Fruit fly (Drosophila melanogaster) whole organism, embryonic: ENCODE results near the gene CG4957.

Experiments
- ATbp ChIP-seq: fragments of 200-800 bp; sonication (Bioruptor generic); optimal IDR thresholded peaks from 2 replicates; lab custom pipeline; 2017; ENCODE audit warnings: missing biosample characterization, mild to moderate bottlenecking, missing genetic modification characterization, missing genetic modification reagents
- BtbVII ChIP-seq: fragments of 200-800 bp; sonication (Bioruptor generic); optimal IDR thresholded peaks from 3 replicates; lab custom pipeline; 2017; ENCODE audit warnings: missing biosample characterization, mild to moderate bottlenecking, missing genetic modification characterization
- CG11560 ChIP-seq: fragments of 200-800 bp; sonication (Bioruptor generic); IDR thresholded peaks from 3 replicates; pipeline ENCODE4 v1.3.6; 2022; ENCODE audit warnings: missing biosample characterization, missing genetic modification characterization
- CG12071 ChIP-seq: fragments of 200-800 bp; sonication (Bioruptor generic); optimal IDR thresholded peaks from 3 replicates; lab custom pipeline; 2018; ENCODE audit warnings: missing biosample characterization, mild to moderate bottlenecking, missing genetic modification characterization
- CG12155 ChIP-seq: fragments of 200-800 bp; sonication (Bioruptor generic); optimal IDR thresholded peaks from 3 replicates; lab custom pipeline; 2016; ENCODE audit warnings: missing biosample characterization, missing genetic modification characterization
- CG15696 ChIP-seq: fragments of 200-800 bp; sonication (Bioruptor generic); optimal IDR thresholded peaks from 2 replicates; lab custom pipeline; 2019; ENCODE audit warnings: missing biosample characterization, mild to moderate bottlenecking, missing genetic modification characterization, moderate library complexity
- CG16813 ChIP-seq: fragments of 200-800 bp; sonication (Bioruptor generic); IDR thresholded peaks from 3 replicates; pipeline ENCODE4 v1.3.6; 2022; ENCODE audit warnings: missing biosample characterization, missing genetic modification characterization; ENCODE audit not compliant: partially characterized antibody
- CG17359 ChIP-seq: fragments of 200-800 bp; sonication (Bioruptor generic); optimal IDR thresholded peaks from 3 replicates; lab custom pipeline; 2018; ENCODE audit warnings: missing biosample characterization, mild to moderate bottlenecking, missing genetic modification characterization, moderate library complexity
- CG17385 ChIP-seq: fragments of 200-800 bp; sonication (Bioruptor generic); optimal IDR thresholded peaks from 3 replicates; lab custom pipeline; 2018; ENCODE audit warnings: missing biosample characterization, mild to moderate bottlenecking, missing genetic modification characterization
- CG17802 ChIP-seq: fragments of 200-800 bp; sonication (Bioruptor generic); optimal IDR thresholded peaks from 2 replicates; lab custom pipeline; 2018; ENCODE audit warnings: missing biosample characterization, mild to moderate bottlenecking, missing genetic modification characterization, moderate library complexity
- CG2129 ChIP-seq: fragments of 200-800 bp; sonication (Bioruptor generic); IDR thresholded peaks from 2 replicates; pipeline ENCODE4 v1.3.6; 2022; ENCODE audit warnings: missing biosample characterization, missing genetic modification characterization; ENCODE audit not compliant: partially characterized antibody
- CG2889 ChIP-seq: fragments of 200-800 bp; sonication (Bioruptor generic); IDR thresholded peaks from 3 replicates; pipeline ENCODE4 v1.3.6; 2022; ENCODE audit warnings: missing biosample characterization, missing genetic modification characterization
- CG30431 ChIP-seq: fragments of 200-800 bp; sonication (Bioruptor generic); optimal IDR thresholded peaks from 2 replicates; lab custom pipeline; 2017; ENCODE audit warnings: missing biosample characterization, missing genetic modification characterization
- CG3065 ChIP-seq: fragments of 200-800 bp; sonication (Bioruptor generic); optimal IDR thresholded peaks from 2 replicates; lab custom pipeline; 2016; ENCODE audit warnings: missing biosample characterization, missing genetic modification characterization
- CG3281 ChIP-seq: fragments of 200-800 bp; sonication (Bioruptor generic); optimal IDR thresholded peaks from 3 replicates; lab custom pipeline; 2017; ENCODE audit warnings: missing biosample characterization, mild to moderate bottlenecking, missing genetic modification characterization
- CG33557 ChIP-seq: fragments of 200-800 bp; sonication (Bioruptor generic); optimal IDR thresholded peaks from 2 replicates; lab custom pipeline; 2019; ENCODE audit warnings: missing biosample characterization, mild to moderate bottlenecking, missing genetic modification characterization, moderate library complexity
- CG3847 ChIP-seq: fragments of 200-800 bp; sonication (Bioruptor generic); IDR thresholded peaks from 2 replicates; pipeline ENCODE4 v1.3.6; 2022; ENCODE audit warnings: missing biosample characterization, missing genetic modification characterization
- CG3995 ChIP-seq: fragments of 200-800 bp; sonication (Bioruptor generic); optimal IDR thresholded peaks from 3 replicates; lab custom pipeline; 2016; ENCODE audit warnings: missing biosample characterization, missing genetic modification characterization
- CG4328 ChIP-seq: fragments of 200-800 bp; sonication (Bioruptor generic); optimal IDR thresholded peaks from 3 replicates; lab custom pipeline; 2017; ENCODE audit warnings: missing biosample characterization, missing genetic modification reagents, missing genetic modification characterization
- CG6765 ChIP-seq: fragments of 200-800 bp; sonication (Bioruptor generic); optimal IDR thresholded peaks from 3 replicates; lab custom pipeline; 2017; ENCODE audit warnings: missing biosample characterization, mild to moderate bottlenecking, missing genetic modification characterization
- CG6854 ChIP-seq: fragments of 200-800 bp; sonication (Bioruptor generic); optimal IDR thresholded peaks from 3 replicates; lab custom pipeline; 2017; ENCODE audit warnings: missing biosample characterization, mild to moderate bottlenecking, missing genetic modification characterization
- CG7745 ChIP-seq: fragments of 200-800 bp; sonication (Bioruptor generic); optimal IDR thresholded peaks from 2 replicates; lab custom pipeline; 2018; ENCODE audit warnings: missing biosample characterization, mild to moderate bottlenecking, missing genetic modification characterization, moderate library complexity
- CG7963 ChIP-seq: fragments of 200-800 bp; sonication (Bioruptor generic); IDR thresholded peaks from 3 replicates; pipeline ENCODE4 v1.3.6; 2022; ENCODE audit warnings: missing biosample characterization, missing genetic modification characterization; ENCODE audit not compliant: partially characterized antibody
- CG8089 ChIP-seq: fragments of 200-800 bp; sonication (Bioruptor generic); optimal IDR thresholded peaks from 3 replicates; lab custom pipeline; 2016; ENCODE audit warnings: missing biosample characterization, missing genetic modification characterization
- CG8281 ChIP-seq: fragments of 200-800 bp; sonication (Bioruptor generic); optimal IDR thresholded peaks from 2 replicates; lab custom pipeline; 2018; ENCODE audit warnings: missing biosample characterization, mild to moderate bottlenecking, missing genetic modification characterization, moderate library complexity
- Dip2 ChIP-seq: fragments of 200-800 bp; sonication (Bioruptor generic); IDR thresholded peaks from 2 replicates; pipeline ENCODE4 v1.3.6; 2022; ENCODE audit warnings: missing biosample characterization, missing genetic modification characterization
- Gug ChIP-seq: fragments of 200-800 bp; sonication (Bioruptor generic); IDR thresholded peaks from 4 replicates; pipeline ENCODE4 v1.3.6; 2022; ENCODE audit warnings: missing biosample characterization, missing genetic modification characterization
- HmgZ ChIP-seq: fragments of 200-800 bp; sonication (Bioruptor generic); optimal IDR thresholded peaks from 2 replicates; lab custom pipeline; 2018; ENCODE audit warnings: missing biosample characterization, mild to moderate bottlenecking, missing genetic modification characterization
- Hr78 ChIP-seq, 2 experiments: fragments of 200-800 bp in 1 of 2; fragments of >200 bp in 1 of 2; sonication (Bioruptor generic) in 1 of 2; optimal IDR thresholded peaks; 2 replicates each; lab custom pipeline; 2017 to 2019; ENCODE audit warnings: missing biosample characterization in 2 of 2, missing genetic modification characterization in 2 of 2, mild to moderate bottlenecking in 1 of 2, moderate library complexity in 1 of 2
- Mrtf ChIP-seq: fragments of 200-800 bp; sonication (Bioruptor generic); IDR thresholded peaks from 3 replicates; pipeline ENCODE4 v1.3.6; 2022; ENCODE audit warnings: missing biosample characterization, missing genetic modification characterization
- Nf-YA ChIP-seq: fragments of 200-800 bp; sonication (Bioruptor generic); IDR thresholded peaks from 2 replicates; pipeline ENCODE4 v1.3.6; 2022; ENCODE audit warnings: missing biosample characterization, missing genetic modification characterization
- Nf-YC ChIP-seq: fragments of 200-800 bp; optimal IDR thresholded peaks from 3 replicates; lab custom pipeline; 2019; ENCODE audit warnings: missing biosample characterization, mild to moderate bottlenecking, missing genetic modification characterization, moderate library complexity
- PHDP ChIP-seq: fragments of 200-800 bp; sonication (Bioruptor generic); optimal IDR thresholded peaks from 3 replicates; lab custom pipeline; 2018; ENCODE audit warnings: missing biosample characterization, mild to moderate bottlenecking, missing genetic modification characterization, moderate library complexity
- Sox100B ChIP-seq: fragments of 200-800 bp; sonication (Bioruptor generic); optimal IDR thresholded peaks from 3 replicates; lab custom pipeline; 2018; ENCODE audit warnings: missing biosample characterization, mild to moderate bottlenecking, missing genetic modification characterization
- bbx ChIP-seq: fragments of 200-800 bp; sonication (Bioruptor generic); IDR thresholded peaks from 2 replicates; pipeline ENCODE4 v1.3.6; 2022; ENCODE audit warnings: missing biosample characterization, missing genetic modification characterization; ENCODE audit not compliant: partially characterized antibody
- da ChIP-seq: fragments of 200-800 bp; sonication (Bioruptor generic); optimal IDR thresholded peaks from 2 replicates; lab custom pipeline; 2016; ENCODE audit warnings: missing biosample characterization, missing genetic modification characterization
- dmrt99B ChIP-seq: fragments of 200-800 bp; sonication (Bioruptor generic); optimal IDR thresholded peaks from 2 replicates; lab custom pipeline; 2018; ENCODE audit warnings: missing biosample characterization, mild to moderate bottlenecking, missing genetic modification characterization, moderate library complexity
- dpn ChIP-seq, 2 experiments: fragments of 200-800 bp; sonication (Bioruptor generic); optimal IDR thresholded peaks; 3 replicates each; lab custom pipeline; 2016; ENCODE audit warnings: missing biosample characterization in 2 of 2, missing genetic modification characterization in 2 of 2
- fd102C ChIP-seq: fragments of 200-800 bp; sonication (Bioruptor generic); optimal IDR thresholded peaks from 2 replicates; lab custom pipeline; 2018; ENCODE audit warnings: missing biosample characterization, mild to moderate bottlenecking, missing genetic modification characterization, moderate library complexity
- fd96Cb ChIP-seq: fragments of 200-800 bp; sonication (Bioruptor generic); optimal IDR thresholded peaks from 2 replicates; lab custom pipeline; 2018; ENCODE audit warnings: missing biosample characterization, mild to moderate bottlenecking, missing genetic modification characterization, moderate library complexity
- hkb ChIP-seq, 2 experiments: fragments of 200-800 bp in 1 of 2; fragments of >200 bp in 1 of 2; sonication (Bioruptor generic) in 1 of 2; IDR thresholded peaks in 1 of 2; optimal IDR thresholded peaks in 1 of 2; 2 replicates each; pipeline versions ENCODE4 v1.3.6 to Lab custom; 2017 to 2022; ENCODE audit warnings: missing biosample characterization in 1 of 2, missing genetic modification characterization in 1 of 2
- klu ChIP-seq: fragments of 200-800 bp; sonication (Bioruptor generic); IDR thresholded peaks from 2 replicates; pipeline ENCODE4 v1.3.6; 2022; ENCODE audit warnings: missing biosample characterization, missing genetic modification characterization
- lab ChIP-seq: fragments of 200-800 bp; sonication (Bioruptor generic); optimal IDR thresholded peaks from 3 replicates; lab custom pipeline; 2017; ENCODE audit warnings: missing biosample characterization, missing genetic modification characterization, mild to moderate bottlenecking, moderate library complexity, missing genetic modification reagents
- luna ChIP-seq: fragments of 200-800 bp; sonication (Bioruptor generic); optimal IDR thresholded peaks from 2 replicates; lab custom pipeline; 2016; ENCODE audit warnings: missing biosample characterization, missing genetic modification characterization
- maf-S ChIP-seq: fragments of 200-800 bp; sonication (Bioruptor generic); optimal IDR thresholded peaks from 2 replicates; lab custom pipeline; 2016; ENCODE audit warnings: missing biosample characterization, missing genetic modification characterization
- nom ChIP-seq: fragments of 200-800 bp; sonication (Bioruptor generic); optimal IDR thresholded peaks from 2 replicates; lab custom pipeline; 2017; ENCODE audit warnings: missing biosample characterization, missing genetic modification characterization, mild to moderate bottlenecking, moderate library complexity, missing genetic modification reagents
- pum ChIP-seq: fragments of 200-800 bp; sonication (Bioruptor generic); optimal IDR thresholded peaks from 2 replicates; lab custom pipeline; 2016; ENCODE audit warnings: missing biosample characterization, missing genetic modification characterization
- pzg ChIP-seq: fragments of 200-800 bp; sonication (Bioruptor generic); optimal IDR thresholded peaks from 3 replicates; lab custom pipeline; 2018; ENCODE audit warnings: missing biosample characterization, mild to moderate bottlenecking, missing genetic modification characterization, moderate library complexity
- tio ChIP-seq: fragments of 200-800 bp; sonication (Bioruptor generic); optimal IDR thresholded peaks from 2 replicates; lab custom pipeline; 2017; ENCODE audit warnings: missing biosample characterization, missing genetic modification characterization, inconsistent platforms
- trh ChIP-seq: fragments of 200-800 bp; sonication (Bioruptor generic); optimal IDR thresholded peaks from 2 replicates; lab custom pipeline; 2016; ENCODE audit warnings: missing biosample characterization, missing genetic modification characterization

CG4957 gene

DNA sequence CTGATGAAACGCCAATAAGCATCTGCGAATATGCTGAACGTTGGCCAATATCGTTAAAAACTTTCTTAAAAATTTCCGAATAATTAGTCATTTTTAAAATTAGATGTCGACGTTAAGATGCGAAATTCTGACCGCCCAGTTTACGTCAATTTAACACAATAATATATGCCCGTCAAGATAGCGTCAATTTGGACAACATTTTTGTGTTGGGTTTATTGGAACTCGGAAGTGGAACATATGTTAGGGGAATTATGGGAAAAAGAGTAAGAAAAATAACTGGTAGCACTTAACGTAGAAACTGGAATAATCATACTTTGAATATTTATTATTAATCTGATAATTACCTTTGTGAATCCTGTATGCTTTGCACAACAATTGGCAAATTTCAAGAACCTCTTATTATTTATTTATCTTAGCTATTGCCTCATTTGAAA, 12.9 kb upstream of the CG4957 start, which contains the start of gene CG5676 (continued):
- TF ChIP-seq fd102C (GFP tag; lab: Kevin White, UChicago) = no peak
- no peak for TF ChIP-seq CG16813 (GFP tag; lab: Robert Waterston, UW)
- no peak for TF ChIP-seq PHDP (tag; lab: Kevin White, UChicago)
- TF ChIP-seq CG12155 (GFP tag; lab: Kevin White, UChicago) = no peak
- peak; percentile 4 for TF ChIP-seq nom (GFP tag; lab: Kevin White, UChicago)
- TF ChIP-seq CG6765 (GFP tag; lab: Kevin White, UChicago) = no peak
- TF ChIP-seq CG8281 (tag; lab: Kevin White, UChicago) = no peak
- TF ChIP-seq Dip2 = no peak
- no peak for TF ChIP-seq trh (GFP tag; lab: Kevin White, UChicago)
- TF ChIP-seq CG17802 (tag; lab: Kevin White, UChicago) = peak; percentile 86
- no peak for TF ChIP-seq ATbp (GFP tag; lab: Kevin White, UChicago)
- no peak for TF ChIP-seq CG8089 (GFP tag; lab: Kevin White, UChicago)
- no peak for TF ChIP-seq Mrtf (GFP tag; lab: Robert Waterston, UW)
- TF ChIP-seq CG7745 (tag; lab: Kevin White, UChicago) = peak; percentile 36
- no peak for TF ChIP-seq Nf-YA (GFP tag; lab: Robert Waterston, UW)
- no peak for TF ChIP-seq bbx (GFP tag; lab: Robert Waterston, UW)
- no peak for TF ChIP-seq CG15696
- TF ChIP-seq Sox100B (GFP tag; lab: Kevin White, UChicago) = no peak
- TF ChIP-seq CG3995 (GFP tag; lab: Kevin White, UChicago) = peak; percentile 78
- TF ChIP-seq CG33557 (GFP tag; lab: Kevin White, UChicago) = no peak
- no peak for TF ChIP-seq fd96Cb
- TF ChIP-seq klu (GFP tag; lab: Robert Waterston, UW) = no peak
- no peak for TF ChIP-seq CG3065 (GFP tag; lab: Kevin White, UChicago)
- no peak for TF ChIP-seq maf-S (GFP tag; lab: Kevin White, UChicago)
- no peak for TF ChIP-seq HmgZ (tag; lab: Kevin White, UChicago)
- no peak for TF ChIP-seq CG11560 (tag; lab: Robert Waterston, UW)
- TF ChIP-seq CG2889 (GFP tag; lab: Robert Waterston, UW) = no peak
- TF ChIP-seq CG17385 (GFP tag; lab: Kevin White, UChicago) = no peak
- no peak for TF ChIP-seq CG17359 (tag; lab: Kevin White, UChicago)
- TF ChIP-seq dmrt99B (tag; lab: Kevin White, UChicago) = no peak
- TF ChIP-seq CG30431 (GFP tag; lab: Kevin White, UChicago) = no peak
- no peak for TF ChIP-seq lab (GFP tag; lab: Kevin White, UChicago)
- no peak for TF ChIP-seq tio (GFP tag; lab: Kevin White, UChicago)
- TF ChIP-seq dpn (GFP tag; optimal IDR thresholded peaks at IDR 0.05; lab: Kevin White, UChicago) = no peak
- no peak for TF ChIP-seq Gug (GFP tag; lab: Robert Waterston, UW)
- no peak for TF ChIP-seq pum (GFP tag; lab: Kevin White, UChicago)
- no peak for TF ChIP-seq hkb (optimal IDR thresholded peaks at IDR 0.05; lab: Kevin White, UChicago)
- no peak for TF ChIP-seq hkb (GFP tag; IDR thresholded peaks at IDR 0.05; lab: Robert Waterston, UW)
- no peak for TF ChIP-seq CG4328 (GFP tag; lab: Kevin White, UChicago)
- TF ChIP-seq luna (GFP tag; lab: Kevin White, UChicago) = no peak
- no peak for TF ChIP-seq Nf-YC
- no peak for TF ChIP-seq BtbVII (GFP tag; lab: Kevin White, UChicago)
- no peak for TF ChIP-seq CG6854 (GFP tag; lab: Kevin White, UChicago)
- TF ChIP-seq CG3281 (GFP tag; lab: Kevin White, UChicago) = no peak
- TF ChIP-seq da (GFP tag; lab: Kevin White, UChicago) = no peak
- no peak for TF ChIP-seq CG7963 (GFP tag; lab: Robert Waterston, UW)
- no peak for TF ChIP-seq CG3847 (GFP tag; lab: Robert Waterston, UW)
- no peak for TF ChIP-seq CG2129 (GFP tag; lab: Robert Waterston, UW)
- no peak for TF ChIP-seq CG12071
- peak; percentile 71 for TF ChIP-seq pzg
- no peak for TF ChIP-seq Hr78 (GFP tag; optimal IDR thresholded peaks at IDR 0.05; lab: Kevin White, UChicago)
